Worm (Caenorhabditis elegans) whole organism, L4/young adult: ENCODE data around the gene col-146.

Experiments
- dao-5 ChIP-seq: sonication (generic microtip); optimal IDR thresholded peaks from 2 replicates; lab custom pipeline; 2016; ENCODE audit warnings: missing genotype, missing genetic modification characterization, moderate library complexity, missing compliant biosample characterization
- him-1 ChIP-seq: sonication (generic microtip); optimal IDR thresholded peaks from 2 replicates; lab custom pipeline; 2016; ENCODE audit warnings: missing genotype, missing genetic modification reagents, missing genetic modification characterization, missing compliant biosample characterization

DNA sequence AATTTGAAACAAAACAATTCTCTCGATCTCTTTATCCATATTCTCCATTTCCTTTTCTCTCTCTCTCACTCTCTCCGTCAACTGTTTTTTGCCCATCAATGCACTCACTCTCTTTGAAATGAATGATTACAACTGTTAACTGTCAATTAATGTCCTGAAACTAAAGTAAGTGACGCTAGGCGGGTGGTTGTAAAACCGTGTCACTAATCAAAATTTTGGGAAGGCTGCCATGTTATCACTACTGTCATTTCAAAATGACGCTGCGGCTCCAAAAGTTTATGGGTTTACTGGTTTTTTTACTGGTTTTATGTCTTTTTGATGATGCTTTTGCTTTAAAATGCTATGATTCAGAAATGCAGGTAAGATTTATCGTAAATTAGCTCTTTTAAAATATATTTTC, 49.4 kb downstream of the col-146 start, which contains the start of gene ZK287.9:
- TF ChIP-seq him-1: no peak
- no peak for TF ChIP-seq dao-5 (tag; lab: Kevin White, UChicago)
